Worm (Caenorhabditis elegans) whole organism, L2 larva: ENCODE data around the gene acr-23.
A peak's percentile ranks its signal among the peaks of the same experiment; 100 is the strongest.

Source experiments
- R02D3.7 ChIP-seq: fragments of 150-350 bp; optimal IDR thresholded peaks from 2 replicates; lab custom pipeline; 2014; ENCODE audit warnings: missing biosample characterization, missing genetic modification characterization
- ceh-82 ChIP-seq: fragments of 150-350 bp; optimal IDR thresholded peaks from 2 replicates; lab custom pipeline; 2014; ENCODE audit warnings: missing biosample characterization, missing genetic modification characterization
- elt-1 ChIP-seq: fragments of 150-350 bp; optimal IDR thresholded peaks from 2 replicates; lab custom pipeline; 2014; ENCODE audit warnings: missing biosample characterization, missing genetic modification characterization
- fos-1 ChIP-seq: fragments of 150-350 bp; optimal IDR thresholded peaks from 2 replicates; lab custom pipeline; 2014; ENCODE audit warnings: missing biosample characterization, missing genetic modification characterization
- lin-13 ChIP-seq: fragments of 150-350 bp; optimal IDR thresholded peaks from 2 replicates; lab custom pipeline; 2014; ENCODE audit warnings: missing biosample characterization, missing genetic modification reagents, missing genetic modification characterization
- mbf-1 ChIP-seq: sonication (generic microtip); optimal IDR thresholded peaks from 2 replicates; lab custom pipeline; 2017; ENCODE audit warnings: missing biosample characterization, missing genetic modification characterization
- nhr-6 ChIP-seq: fragments of 150-350 bp; optimal IDR thresholded peaks from 2 replicates; lab custom pipeline; 2014; ENCODE audit warnings: missing biosample characterization, missing genetic modification characterization
- sma-3 ChIP-seq: sonication (generic microtip); optimal IDR thresholded peaks from 2 replicates; lab custom pipeline; 2016; ENCODE audit warnings: missing genetic modification reagents, missing genetic modification characterization, missing compliant biosample characterization
- unc-62 ChIP-seq: fragments of 150-350 bp; optimal IDR thresholded peaks from 2 replicates; lab custom pipeline; 2014; ENCODE audit warnings: missing biosample characterization, missing genetic modification reagents, missing genetic modification characterization

- no peak for TF ChIP-seq sma-3 (GFP tag; lab: Kevin White, UChicago)
- no peak for TF ChIP-seq R02D3.7 (tag; lab: Kevin White, UChicago)
- no peak for TF ChIP-seq ceh-82
- TF ChIP-seq mbf-1 (tag; lab: Kevin White, UChicago) = no peak
- TF ChIP-seq lin-13 (GFP tag; lab: Kevin White, UChicago) = no peak
- no peak for TF ChIP-seq elt-1 (tag; lab: Kevin White, UChicago)
- no peak for TF ChIP-seq unc-62 (GFP tag; lab: Kevin White, UChicago)
- TF ChIP-seq fos-1 = peak; percentile 31
- no peak for TF ChIP-seq nhr-6 (tag; lab: Kevin White, UChicago)
Observed at ce11 chrV:3692613-3693012, 33.2 kb upstream of the acr-23 start.
